Worm (Caenorhabditis elegans): ENCODE results near the gene W04D2.4.

- TF ChIP-seq aly-1 (tag; optimal IDR thresholded peaks at IDR 0.05) (no peak), sea-1 (GFP tag; conservative IDR thresholded peaks at IDR 0.05) (no peak), ama-1 (optimal IDR thresholded peaks at IDR 0.05) (no peak), ets-7 (tag; optimal IDR thresholded peaks at IDR 0.05) (no peak), tbx-11 (GFP tag; IDR thresholded peaks at IDR 0.05) (no peak), tra-4 (tag; optimal IDR thresholded peaks at IDR 0.05) (no peak), B0310.2 (tag; optimal IDR thresholded peaks at IDR 0.05) (no peak), tbx-37 (GFP tag; conservative IDR thresholded peaks at IDR 0.05) (no peak), flt-1 (GFP tag; IDR thresholded peaks at IDR 0.05) (no peak)
Observed at ce11 chrV:12505730-12506129, 8.2 kb upstream of the W04D2.4 start.

Measured in whole organism, early embryonic.